Worm (Caenorhabditis elegans): Measurements from ENCODE around the gene F41G3.10.

ce11 chrII:6744648-6745047 lies 4.7 kb downstream of the F41G3.10 start, which contains the start of gene ins-15:
- TF ChIP-seq nhr-23 (tag; optimal IDR thresholded peaks at IDR 0.05) (no peak), unc-62 (GFP tag; optimal IDR thresholded peaks at IDR 0.05) (no peak), nhr-76 (tag; optimal IDR thresholded peaks at IDR 0.05) (no peak), ceh-28 (tag; optimal IDR thresholded peaks at IDR 0.05) (no peak)

All from whole organism, L3 larva.